Worm (Caenorhabditis elegans): ENCODE data around the gene crt-1.

Gene crt-1

ce11 chrV:6053188-6053687 lies 47.1 kb downstream of the crt-1 start, which contains the start of gene seip-1 (continued):
- no peak for TF ChIP-seq elt-1 (tag; optimal IDR thresholded peaks at IDR 0.05)

DNA sequence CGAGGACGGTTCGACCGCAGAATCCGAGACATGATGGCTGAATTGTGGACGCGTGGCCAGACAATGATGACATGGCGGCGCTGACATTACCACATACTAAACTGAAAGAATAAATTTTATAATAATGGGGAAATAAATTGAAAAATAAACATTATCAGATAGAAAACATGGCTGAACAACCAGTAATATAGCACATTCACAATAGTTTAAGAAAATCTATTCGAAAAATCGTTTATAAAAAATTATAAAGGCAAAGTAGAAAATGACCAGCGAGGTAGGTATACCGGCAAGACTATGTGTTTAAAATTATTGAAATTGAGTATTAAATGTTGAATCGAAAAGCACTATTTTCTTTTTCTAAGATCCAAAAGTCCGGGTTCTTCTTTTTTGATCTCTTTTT lies 49.2 kb downstream of the crt-1 start, which contains the start of gene jamp-1:
Gene jamp-1 (minus strand): TSS at position 101 of the 400 bp plus-strand sequence.
- TF ChIP-seq nhr-6 (tag; optimal IDR thresholded peaks at IDR 0.05): no peak
- TF ChIP-seq sem-4 (tag; optimal IDR thresholded peaks at IDR 0.05): no peak
- no peak for TF ChIP-seq mab-5 (tag; optimal IDR thresholded peaks at IDR 0.05)
- TF ChIP-seq sma-9 (GFP tag; optimal IDR thresholded peaks at IDR 0.05): no peak
- no peak for TF ChIP-seq sma-9 (tag; optimal IDR thresholded peaks at IDR 0.05)

All from whole organism, L2 larva.